Worm (Caenorhabditis elegans): ENCODE results near the gene srd-39.

The srd-39 gene

DNA sequence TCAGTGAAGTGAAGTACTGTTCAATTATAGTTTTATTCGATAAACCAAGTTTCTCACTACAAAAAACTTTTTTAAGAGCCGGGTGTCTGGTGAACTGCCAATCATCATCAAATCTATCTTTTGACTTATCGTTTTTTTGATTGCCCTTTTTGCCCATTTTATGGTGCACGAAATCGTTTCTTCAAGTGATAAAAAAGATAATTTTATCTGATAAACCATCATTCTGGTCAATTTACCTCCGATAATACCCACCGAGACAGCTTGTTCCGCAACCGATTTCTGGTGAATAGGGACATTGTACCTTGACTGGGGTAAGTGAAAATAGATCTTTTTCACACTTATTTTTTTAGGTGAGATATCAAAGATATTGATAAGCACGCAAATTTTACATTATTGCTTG lies 42.8 kb downstream of the srd-39 start, which contains the start of gene K08H2.10:
Gene K08H2.10 (plus strand): TSS at position 230 of the 400 bp plus-strand sequence.
- TF ChIP-seq W03F9.2 (tag; optimal IDR thresholded peaks at IDR 0.05) (no peak), him-1 (tag; optimal IDR thresholded peaks at IDR 0.05) (no peak), dao-5 (tag; optimal IDR thresholded peaks at IDR 0.05) (no peak)

DNA sequence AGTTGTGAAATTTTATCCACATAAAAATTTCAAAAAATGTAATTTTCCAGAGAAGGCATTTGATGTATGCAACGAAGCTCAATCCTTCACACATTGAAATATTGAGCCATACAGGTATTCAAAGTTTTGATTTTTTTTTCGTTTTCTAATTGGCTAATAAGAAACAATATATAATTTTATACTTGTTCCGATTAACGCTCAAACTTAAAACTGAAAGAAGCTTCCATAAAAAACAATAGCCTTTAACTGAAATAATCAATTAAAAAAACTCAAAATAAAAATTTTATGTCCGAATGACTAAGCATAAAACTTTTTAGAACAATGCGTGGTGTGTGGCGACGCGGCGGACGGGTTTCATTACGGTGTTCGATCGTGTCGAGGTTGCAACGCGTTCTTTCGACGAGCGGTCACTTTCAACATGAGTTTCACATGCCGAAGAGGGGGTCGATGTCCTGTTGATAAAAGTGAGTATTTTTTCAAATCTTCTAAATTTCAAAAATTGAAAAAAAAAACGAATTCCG lies 48.4 kb downstream of the srd-39 start, which contains the start of gene nhr-32:
Gene nhr-32 (plus strand): TSS at position 51 of the 521 bp plus-strand sequence.
- TF ChIP-seq him-1 (tag; optimal IDR thresholded peaks at IDR 0.05) = no peak
- TF ChIP-seq dao-5 (tag; optimal IDR thresholded peaks at IDR 0.05) = no peak
- no peak for TF ChIP-seq W03F9.2 (tag; optimal IDR thresholded peaks at IDR 0.05)

DNA sequence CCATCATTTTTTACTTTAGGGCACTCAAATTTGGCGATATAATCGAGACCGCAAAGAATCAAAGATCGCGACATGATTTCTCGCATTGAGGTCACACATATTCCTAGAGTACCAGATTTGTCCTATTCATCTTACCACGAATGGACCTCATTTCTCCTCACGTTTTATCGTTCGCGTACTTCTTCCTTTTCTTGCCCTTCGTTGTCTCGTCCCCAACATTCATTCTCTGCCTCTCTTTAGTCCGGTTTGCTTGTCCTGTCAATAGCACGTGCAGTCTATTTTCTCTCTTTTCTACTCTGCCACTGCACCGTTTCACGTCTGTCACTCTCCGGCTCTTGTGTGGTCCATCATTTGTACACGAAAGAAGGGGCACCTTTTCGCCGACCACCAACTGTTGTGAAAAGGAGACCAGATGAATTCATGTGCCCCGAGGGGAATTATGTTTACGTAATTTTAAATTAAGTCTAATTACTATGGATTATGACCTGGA lies 49.0 kb downstream of the srd-39 start:
- TF ChIP-seq dao-5 (tag; optimal IDR thresholded peaks at IDR 0.05) (no peak), W03F9.2 (tag; optimal IDR thresholded peaks at IDR 0.05) (no peak), him-1 (tag; optimal IDR thresholded peaks at IDR 0.05) (no peak)

DNA sequence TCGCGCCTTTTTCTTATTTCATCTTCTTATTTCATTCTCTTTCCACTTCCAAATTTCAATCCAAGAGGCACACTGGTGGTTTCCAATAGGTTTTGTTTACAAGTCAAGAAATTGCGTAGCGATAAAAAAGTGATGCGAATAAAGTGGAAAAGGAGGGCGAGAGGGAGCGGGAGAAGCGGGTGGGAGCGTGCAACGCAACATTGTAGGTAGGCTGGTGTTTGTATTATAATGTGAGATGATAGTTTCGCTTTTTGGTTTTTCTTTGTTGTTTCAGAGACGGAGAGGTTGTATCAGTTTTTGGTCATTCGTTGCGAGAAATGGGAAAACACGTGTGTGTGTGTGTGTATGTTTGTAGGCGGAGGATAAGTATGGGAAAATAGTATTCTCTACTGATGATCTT lies 50.2 kb downstream of the srd-39 start:
- TF ChIP-seq W03F9.2 (tag; optimal IDR thresholded peaks at IDR 0.05) (no peak), him-1 (tag; optimal IDR thresholded peaks at IDR 0.05) (no peak), dao-5 (tag; optimal IDR thresholded peaks at IDR 0.05) (no peak)

DNA sequence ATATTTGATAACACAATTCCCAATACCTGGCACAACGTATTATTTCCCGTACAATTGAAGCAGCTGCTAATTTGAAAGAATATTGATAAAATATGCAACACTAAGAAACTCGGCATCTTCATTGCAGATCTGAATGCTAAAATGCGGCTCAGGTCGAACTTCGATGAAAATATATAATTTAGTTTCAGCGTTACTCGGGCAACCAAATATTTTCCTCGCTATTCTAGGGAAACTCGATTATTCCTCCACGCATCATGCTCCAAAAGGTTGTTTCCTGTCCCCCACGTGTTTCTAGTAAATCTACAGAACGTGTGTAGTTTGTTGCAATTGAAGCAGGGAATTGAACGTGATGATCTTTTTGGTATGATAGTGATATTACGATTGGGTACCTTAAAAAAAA lies 51.3 kb downstream of the srd-39 start:
- TF ChIP-seq W03F9.2 (tag; optimal IDR thresholded peaks at IDR 0.05) = no peak
- no peak for TF ChIP-seq him-1 (tag; optimal IDR thresholded peaks at IDR 0.05)
- TF ChIP-seq dao-5 (tag; optimal IDR thresholded peaks at IDR 0.05) = no peak
